Fruit fly (Drosophila melanogaster) whole organism: ENCODE data around the gene Gyc89Db.

Source experiments
- CG8478 ChIP-seq: fragments of >200 bp; optimal IDR thresholded peaks from 2 replicates; lab custom pipeline; 2018; ENCODE audit warnings: inconsistent platforms
- Dll ChIP-seq: fragments of >200 bp; optimal IDR thresholded peaks from 2 replicates; lab custom pipeline; 2017
- EcR ChIP-seq, 2 experiments: fragments of >200 bp; optimal IDR thresholded peaks; 2 replicates each; lab custom pipeline; 2017; ENCODE audit warnings: missing biosample characterization in 2 of 2, missing genetic modification characterization in 2 of 2, missing genetic modification reagents in 2 of 2
- pan ChIP-seq: fragments of >200 bp; optimal IDR thresholded peaks from 2 replicates; lab custom pipeline; 2017
- psq ChIP-seq: fragments of >200 bp; optimal IDR thresholded peaks from 2 replicates; lab custom pipeline; 2017
- usp ChIP-seq: fragments of >200 bp; optimal IDR thresholded peaks from 2 replicates; lab custom pipeline; 2017; ENCODE audit warnings: missing biosample characterization, missing genetic modification characterization, mixed read lengths

Gyc89Db gene

dm6 chr3R:16448378-16449134, 28.4 kb upstream of the Gyc89Db start:
- TF ChIP-seq Dll (lab: Kevin White, UChicago) (no peak), pan (lab: Kevin White, UChicago) (no peak), CG8478 (lab: Kevin White, UChicago) (no peak), usp (GFP tag; lab: Kevin White, UChicago) (no peak), EcR (GFP tag; optimal IDR thresholded peaks at IDR 0.05; lab: Kevin White, UChicago) (no peak), psq (no peak)

- no peak for TF ChIP-seq psq
- peak in 1 of 2 experiments; percentile 34 for TF ChIP-seq EcR (GFP tag; optimal IDR thresholded peaks at IDR 0.05; lab: Kevin White, UChicago)
These were observed 27.5 kb upstream of the Gyc89Db start for dm6 chr3R:16449187-16449973.

dm6 chr3R:16452954-16453587, 23.8 kb upstream of the Gyc89Db start:
- TF ChIP-seq psq (no peak), CG8478 (lab: Kevin White, UChicago) (peak; percentile 53)

dm6 chr3R:16453597-16453996, 23.3 kb upstream of the Gyc89Db start, which contains the start of gene Pak3:
Gene Pak3 (minus strand): TSS chr3R:16453821.
- TF ChIP-seq Dll (lab: Kevin White, UChicago) = no peak
- no peak for TF ChIP-seq CG8478 (lab: Kevin White, UChicago)
- no peak for TF ChIP-seq EcR (GFP tag; optimal IDR thresholded peaks at IDR 0.05; lab: Kevin White, UChicago)
- no peak for TF ChIP-seq pan (lab: Kevin White, UChicago)
- TF ChIP-seq psq = no peak
- no peak for TF ChIP-seq usp (GFP tag; lab: Kevin White, UChicago)

- TF ChIP-seq Dll (lab: Kevin White, UChicago) = no peak
- no peak for TF ChIP-seq psq
- no peak for TF ChIP-seq EcR (GFP tag; optimal IDR thresholded peaks at IDR 0.05; lab: Kevin White, UChicago)
- TF ChIP-seq usp (GFP tag; lab: Kevin White, UChicago) = no peak
- no peak for TF ChIP-seq CG8478 (lab: Kevin White, UChicago)
- TF ChIP-seq pan (lab: Kevin White, UChicago) = no peak
These were observed 22.7 kb upstream of the Gyc89Db start, which contains the start of gene CG10405 for dm6 chr3R:16454192-16454591. Gene CG10405 (plus strand): TSS chr3R:16454492.

- TF ChIP-seq CG8478 (lab: Kevin White, UChicago) = no peak
- no peak for TF ChIP-seq pan (lab: Kevin White, UChicago)
- TF ChIP-seq usp (GFP tag; lab: Kevin White, UChicago) = no peak
- no peak for TF ChIP-seq Dll (lab: Kevin White, UChicago)
- TF ChIP-seq psq = no peak
- TF ChIP-seq EcR (GFP tag; optimal IDR thresholded peaks at IDR 0.05; lab: Kevin White, UChicago) = no peak
These were observed 21.0 kb upstream of the Gyc89Db start, which contains the start of gene CG14883 for dm6 chr3R:16455875-16456274. Gene CG14883 (plus strand): TSS chr3R:16456052.

- no peak for TF ChIP-seq pan (lab: Kevin White, UChicago)
- TF ChIP-seq usp (GFP tag; lab: Kevin White, UChicago) = no peak
- no peak for TF ChIP-seq Dll (lab: Kevin White, UChicago)
- no peak for TF ChIP-seq psq
- no peak for TF ChIP-seq CG8478 (lab: Kevin White, UChicago)
- TF ChIP-seq EcR (GFP tag; optimal IDR thresholded peaks at IDR 0.05; lab: Kevin White, UChicago) = no peak
These were observed 20.3 kb upstream of the Gyc89Db start for dm6 chr3R:16456607-16457006.

- TF ChIP-seq EcR (GFP tag; optimal IDR thresholded peaks at IDR 0.05; lab: Kevin White, UChicago) (no peak), pan (lab: Kevin White, UChicago) (no peak), psq (no peak), Dll (lab: Kevin White, UChicago) (no peak), CG8478 (lab: Kevin White, UChicago) (no peak), usp (GFP tag; lab: Kevin White, UChicago) (no peak)
These were observed 8.4 kb upstream of the Gyc89Db start for dm6 chr3R:16468556-16468955.

dm6 chr3R:16469501-16470263, 7.2 kb upstream of the Gyc89Db start, which contains the start of the genes CG42232 and CSN5:
Gene CG42232 (minus strand): TSS chr3R:16469663.
Gene CSN5 (plus strand): TSS chr3R:16470099.
- TF ChIP-seq pan (lab: Kevin White, UChicago) (no peak), CG8478 (lab: Kevin White, UChicago) (no peak), usp (GFP tag; lab: Kevin White, UChicago) (no peak), psq (no peak), EcR (GFP tag; optimal IDR thresholded peaks at IDR 0.05; lab: Kevin White, UChicago) (no peak)

- TF ChIP-seq pan (lab: Kevin White, UChicago) (no peak), Dll (lab: Kevin White, UChicago) (no peak), EcR (GFP tag; optimal IDR thresholded peaks at IDR 0.05; lab: Kevin White, UChicago) (no peak), psq (no peak), CG8478 (lab: Kevin White, UChicago) (no peak), usp (GFP tag; lab: Kevin White, UChicago) (no peak)
These were observed 4.6 kb upstream of the Gyc89Db start, which contains the start of gene Gyc89Da for dm6 chr3R:16472301-16472700. Gene Gyc89Da (plus strand): TSS chr3R:16472601.
